Worm (Caenorhabditis elegans): ENCODE results near the gene lsm-7.

ce11 chrIV:10958230-10958588 is 24.9 kb downstream of the lsm-7 start, which contains the start of gene sri-19:
- TF ChIP-seq ztf-4 (tag; optimal IDR thresholded peaks at IDR 0.05) (no peak), fkh-2 (tag; optimal IDR thresholded peaks at IDR 0.05) (no peak)
